Worm (Caenorhabditis elegans) whole organism, mixed stage, embryonic: ENCODE results near the gene nep-6.

Experiments used
- elt-3 ChIP-seq: fragments of 150-350 bp; optimal IDR thresholded peaks from 2 replicates; lab custom pipeline; 2014; ENCODE audit warnings: missing biosample characterization, missing genetic modification characterization
- mep-1 ChIP-seq: fragments of 150-350 bp; optimal IDR thresholded peaks from 2 replicates; lab custom pipeline; 2017; ENCODE audit warnings: missing biosample characterization, missing genetic modification reagents, missing genetic modification characterization, inconsistent platforms
- nhr-237 ChIP-seq: fragments of 150-350 bp; optimal IDR thresholded peaks from 2 replicates; lab custom pipeline; 2014; ENCODE audit warnings: missing biosample characterization, missing genetic modification characterization
- unc-62 ChIP-seq: fragments of 150-350 bp; optimal IDR thresholded peaks from 2 replicates; lab custom pipeline; 2014; ENCODE audit warnings: missing biosample characterization, missing genetic modification reagents, missing genetic modification characterization
- ztf-11 ChIP-seq: fragments of 150-350 bp; optimal IDR thresholded peaks from 2 replicates; lab custom pipeline; 2014; ENCODE audit warnings: missing biosample characterization, missing genetic modification characterization

DNA sequence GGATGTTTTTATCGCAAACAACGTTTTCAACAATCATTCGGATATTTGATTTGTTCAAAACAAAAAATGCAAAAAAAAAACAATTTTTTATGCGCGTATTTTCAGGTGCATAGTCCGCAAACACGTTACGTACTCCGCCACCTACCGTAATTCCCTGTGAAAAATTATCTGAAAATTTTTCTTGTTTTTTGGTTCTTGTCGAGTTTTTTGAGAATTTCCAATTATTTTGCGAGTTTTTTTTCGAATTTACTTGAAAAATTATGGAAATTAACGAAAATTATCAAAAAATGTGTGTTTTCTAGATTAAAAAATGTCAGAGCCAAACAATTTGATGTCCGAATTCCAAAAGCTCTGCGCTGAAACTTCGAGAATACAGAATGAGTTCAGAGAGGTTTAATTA lies 35.8 kb downstream of the nep-6 start, which contains the start of gene C16C8.12:
- TF ChIP-seq mep-1 (tag; lab: Kevin White, UChicago), result no peak
- TF ChIP-seq ztf-11 (tag; lab: Kevin White, UChicago), result no peak
- TF ChIP-seq elt-3, result no peak
- no peak for TF ChIP-seq unc-62
- TF ChIP-seq nhr-237 (tag; lab: Kevin White, UChicago), result no peak
